Worm (Caenorhabditis elegans) whole organism, early embryonic: ENCODE results near the gene K04C2.3.

Experiments used
- B0310.2 ChIP-seq: sonication (generic microtip); optimal IDR thresholded peaks from 2 replicates; lab custom pipeline; 2016; ENCODE audit warnings: mild to moderate bottlenecking, missing genetic modification characterization, missing compliant biosample characterization
- F13C5.2 ChIP-seq: sonication (generic microtip); optimal IDR thresholded peaks from 2 replicates; lab custom pipeline; 2017; ENCODE audit warnings: mild to moderate bottlenecking, missing genetic modification characterization, inconsistent platforms, missing compliant biosample characterization
- aly-1 ChIP-seq: sonication (generic microtip); optimal IDR thresholded peaks from 2 replicates; lab custom pipeline; 2016; ENCODE audit warnings: missing genetic modification characterization, missing compliant biosample characterization
- ama-1 ChIP-seq: fragments of 150-350 bp; optimal IDR thresholded peaks from 2 replicates; lab custom pipeline; 2014
- ceh-13 ChIP-seq: fragments of 200-800 bp; sonication (Bioruptor generic); optimal IDR thresholded peaks from 2 replicates; lab custom pipeline; 2018; ENCODE audit warnings: mild to moderate bottlenecking, missing genetic modification characterization, missing compliant biosample characterization
- ceh-36 ChIP-seq: sonication (generic microtip); optimal IDR thresholded peaks from 2 replicates; lab custom pipeline; 2016; ENCODE audit warnings: missing genetic modification characterization, inconsistent platforms, missing compliant biosample characterization
- ets-7 ChIP-seq: sonication (generic microtip); optimal IDR thresholded peaks from 2 replicates; lab custom pipeline; 2016; ENCODE audit warnings: missing genotype, missing genetic modification characterization, missing compliant biosample characterization
- flt-1 ChIP-seq: fragments of 200-800 bp; sonication (Bioruptor generic); IDR thresholded peaks from 2 replicates; pipeline ENCODE4 v1.3.6; 2022; ENCODE audit warnings: missing genetic modification characterization, missing compliant biosample characterization
- hmbx-1 ChIP-seq: sonication (generic microtip); optimal IDR thresholded peaks from 2 replicates; lab custom pipeline; 2016; ENCODE audit warnings: mild to moderate bottlenecking, missing genetic modification characterization, missing compliant biosample characterization
- hmg-4 ChIP-seq: fragments of 200-800 bp; sonication (Bioruptor generic); optimal IDR thresholded peaks from 2 replicates; lab custom pipeline; 2018; ENCODE audit warnings: mild to moderate bottlenecking, missing genetic modification characterization, missing compliant biosample characterization
- hnd-1 ChIP-seq: sonication (generic microtip); optimal IDR thresholded peaks from 2 replicates; lab custom pipeline; 2016; ENCODE audit warnings: missing genetic modification characterization, missing compliant biosample characterization
- pes-1 ChIP-seq: fragments of 200-800 bp; sonication (Bioruptor generic); IDR thresholded peaks from 2 replicates; pipeline ENCODE4 v1.3.6; 2022; ENCODE audit warnings: missing genetic modification reagents, missing genetic modification characterization, missing compliant biosample characterization
- scrt-1 ChIP-seq: fragments of 200-800 bp; sonication (Bioruptor generic); IDR thresholded peaks from 2 replicates; pipeline ENCODE4 v1.3.6; 2022; ENCODE audit warnings: missing genetic modification characterization, missing compliant biosample characterization
- sea-1 ChIP-seq: fragments of 200-800 bp; sonication (Bioruptor generic); conservative IDR thresholded peaks from 2 replicates; pipeline ENCODE4 v1.3.6; 2022; ENCODE audit warnings: missing genetic modification characterization, missing compliant biosample characterization
- tbx-11 ChIP-seq: fragments of 200-800 bp; sonication (Bioruptor generic); IDR thresholded peaks from 2 replicates; pipeline ENCODE4 v1.3.6; 2022; ENCODE audit warnings: missing genetic modification characterization, missing compliant biosample characterization
- tbx-37 ChIP-seq: fragments of 200-800 bp; sonication (Bioruptor generic); conservative IDR thresholded peaks from 2 replicates; pipeline ENCODE4 v1.3.6; 2022; ENCODE audit warnings: missing genetic modification reagents, missing genetic modification characterization, missing compliant biosample characterization
- tra-4 ChIP-seq: sonication (generic microtip); optimal IDR thresholded peaks from 2 replicates; lab custom pipeline; 2017; ENCODE audit warnings: missing genetic modification characterization, missing compliant biosample characterization

Gene K04C2.3

ce11 chrIII:6888999-6889824 is 16.3 kb downstream of the K04C2.3 start, which contains the start of the genes brd-1 and K04C2.2:
brd-1 (minus strand) TSS chrIII:6889504.
K04C2.2 (plus strand) TSS chrIII:6889774.
- TF ChIP-seq aly-1 (tag; lab: Kevin White, UChicago), result no peak

- no peak for TF ChIP-seq scrt-1 (GFP tag; lab: Robert Waterston, UW)
- no peak for TF ChIP-seq tbx-11
- TF ChIP-seq tra-4 (tag; lab: Kevin White, UChicago), result no peak
- no peak for TF ChIP-seq aly-1 (tag; lab: Kevin White, UChicago)
- TF ChIP-seq F13C5.2 (tag; lab: Kevin White, UChicago), result no peak
- no peak for TF ChIP-seq ceh-13
- no peak for TF ChIP-seq hmg-4
- no peak for TF ChIP-seq tbx-37 (GFP tag; lab: Robert Waterston, UW)
- no peak for TF ChIP-seq flt-1
- TF ChIP-seq sea-1 (GFP tag; lab: Robert Waterston, UW), result no peak
- TF ChIP-seq ama-1 (lab: Kevin White, UChicago), result no peak
- TF ChIP-seq pes-1 (GFP tag; lab: Robert Waterston, UW), result no peak
- TF ChIP-seq ceh-36, result no peak
- TF ChIP-seq hmbx-1, result no peak
- TF ChIP-seq hnd-1 (tag; lab: Kevin White, UChicago), result no peak
- TF ChIP-seq B0310.2 (tag; lab: Kevin White, UChicago), result no peak
- TF ChIP-seq ets-7 (tag; lab: Kevin White, UChicago), result no peak
Observed at ce11 chrIII:6891560-6891959, 18.7 kb downstream of the K04C2.3 start, which contains the start of gene K04C2.5. K04C2.5 (minus strand) TSS chrIII:6891660.

- no peak for TF ChIP-seq flt-1
- TF ChIP-seq hnd-1 (tag; lab: Kevin White, UChicago), result no peak
Observed at ce11 chrIII:6895166-6895565, 22.3 kb downstream of the K04C2.3 start.

- no peak for TF ChIP-seq hnd-1 (tag; lab: Kevin White, UChicago)
- TF ChIP-seq tbx-11, result no peak
- no peak for TF ChIP-seq ets-7 (tag; lab: Kevin White, UChicago)
- TF ChIP-seq B0310.2 (tag; lab: Kevin White, UChicago), result no peak
- no peak for TF ChIP-seq sea-1 (GFP tag; lab: Robert Waterston, UW)
- TF ChIP-seq ceh-36, result no peak
Observed at ce11 chrIII:6895677-6896076, 22.8 kb downstream of the K04C2.3 start.

ce11 chrIII:6897587-6898064 is 24.7 kb downstream of the K04C2.3 start, which contains the start of gene T07E3.4:
T07E3.4 (plus strand) TSS chrIII:6898014.
- no peak for TF ChIP-seq B0310.2 (tag; lab: Kevin White, UChicago)
- no peak for TF ChIP-seq scrt-1 (GFP tag; lab: Robert Waterston, UW)
- TF ChIP-seq hmg-4, result no peak
- TF ChIP-seq tra-4 (tag; lab: Kevin White, UChicago), result no peak
- TF ChIP-seq flt-1, result no peak
- TF ChIP-seq tbx-11, result no peak
- TF ChIP-seq hnd-1 (tag; lab: Kevin White, UChicago), result no peak
- TF ChIP-seq tbx-37 (GFP tag; lab: Robert Waterston, UW), result no peak
- no peak for TF ChIP-seq F13C5.2 (tag; lab: Kevin White, UChicago)
- TF ChIP-seq pes-1 (GFP tag; lab: Robert Waterston, UW), result no peak
- TF ChIP-seq ets-7 (tag; lab: Kevin White, UChicago), result no peak

- no peak for TF ChIP-seq ceh-36
- no peak for TF ChIP-seq pes-1 (GFP tag; lab: Robert Waterston, UW)
- TF ChIP-seq F13C5.2 (tag; lab: Kevin White, UChicago), result no peak
- TF ChIP-seq sea-1 (GFP tag; lab: Robert Waterston, UW), result no peak
- no peak for TF ChIP-seq B0310.2 (tag; lab: Kevin White, UChicago)
- no peak for TF ChIP-seq tra-4 (tag; lab: Kevin White, UChicago)
- TF ChIP-seq tbx-11, result no peak
- no peak for TF ChIP-seq tbx-37 (GFP tag; lab: Robert Waterston, UW)
- no peak for TF ChIP-seq ets-7 (tag; lab: Kevin White, UChicago)
- no peak for TF ChIP-seq hmbx-1
- TF ChIP-seq hnd-1 (tag; lab: Kevin White, UChicago), result no peak
- TF ChIP-seq ceh-13, result no peak
- no peak for TF ChIP-seq ama-1 (lab: Kevin White, UChicago)
- TF ChIP-seq scrt-1 (GFP tag; lab: Robert Waterston, UW), result no peak
- no peak for TF ChIP-seq flt-1
- TF ChIP-seq hmg-4, result no peak
- no peak for TF ChIP-seq aly-1 (tag; lab: Kevin White, UChicago)
Observed at ce11 chrIII:6898518-6898917, 25.6 kb downstream of the K04C2.3 start.

ce11 chrIII:6900609-6901008 is 27.7 kb downstream of the K04C2.3 start:
- no peak for TF ChIP-seq scrt-1 (GFP tag; lab: Robert Waterston, UW)
- no peak for TF ChIP-seq tbx-37 (GFP tag; lab: Robert Waterston, UW)
- no peak for TF ChIP-seq ets-7 (tag; lab: Kevin White, UChicago)
- TF ChIP-seq B0310.2 (tag; lab: Kevin White, UChicago), result no peak
- no peak for TF ChIP-seq ceh-13
- TF ChIP-seq ama-1 (lab: Kevin White, UChicago), result no peak
- no peak for TF ChIP-seq F13C5.2 (tag; lab: Kevin White, UChicago)
- no peak for TF ChIP-seq sea-1 (GFP tag; lab: Robert Waterston, UW)
- no peak for TF ChIP-seq hnd-1 (tag; lab: Kevin White, UChicago)
- TF ChIP-seq hmg-4, result no peak
- TF ChIP-seq ceh-36, result no peak
- TF ChIP-seq pes-1 (GFP tag; lab: Robert Waterston, UW), result no peak
- no peak for TF ChIP-seq tra-4 (tag; lab: Kevin White, UChicago)
- no peak for TF ChIP-seq tbx-11
- TF ChIP-seq hmbx-1, result no peak
- TF ChIP-seq flt-1, result no peak
